Worm (Caenorhabditis elegans) whole organism, young adult: ENCODE results near the gene irld-7.
"Not testable (repeated sequence)": the region's sequence is repeated elsewhere in the genome, so short reads cannot be mapped to it uniquely, and the experiment has no call there.

ENCODE experiments used
- B0019.2 ChIP-seq: fragments of 200-800 bp; sonication (Bioruptor generic); conservative IDR thresholded peaks from 2 replicates; pipeline ENCODE4 v1.3.6; 2022; ENCODE audit warnings: missing genetic modification reagents, missing genetic modification characterization, missing compliant biosample characterization
- B0035.1 ChIP-seq: sonication (generic microtip); optimal IDR thresholded peaks from 2 replicates; lab custom pipeline; 2016; ENCODE audit warnings: missing genetic modification characterization, mild to moderate bottlenecking, missing compliant biosample characterization, missing genotype, missing genetic modification reagents
- D2030.7 ChIP-seq: fragments of 200-800 bp; sonication (Bioruptor generic); IDR thresholded peaks from 2 replicates; pipeline ENCODE4 v1.3.6; 2022; ENCODE audit warnings: missing genetic modification reagents, missing genetic modification characterization, missing compliant biosample characterization
- F10E7.11 ChIP-seq: sonication (generic microtip); optimal IDR thresholded peaks from 2 replicates; lab custom pipeline; 2017; ENCODE audit warnings: mild to moderate bottlenecking, missing genetic modification characterization, moderate library complexity, missing compliant biosample characterization
- F49E8.2 ChIP-seq: sonication (generic microtip); optimal IDR thresholded peaks from 3 replicates; lab custom pipeline; 2017; ENCODE audit warnings: missing genetic modification characterization, mild to moderate bottlenecking, missing compliant biosample characterization, antibody characterized with exemption, moderate library complexity; ENCODE audit not compliant: insufficient read depth
- Y67H2A.10 ChIP-seq: fragments of 200-800 bp; sonication (Bioruptor generic); conservative IDR thresholded peaks from 2 replicates; pipeline ENCODE4 v1.3.6; 2022; ENCODE audit warnings: missing genetic modification reagents, missing genetic modification characterization, missing compliant biosample characterization
- ama-1 ChIP-seq, 3 experiments: fragments of 150-350 bp in 1 of 3; sonication (generic microtip) in 2 of 3; optimal IDR thresholded peaks; 2 replicates each; lab custom pipeline; 2014 to 2018; ENCODE audit warnings: missing biosample characterization in 2 of 3, missing genetic modification characterization in 2 of 3, missing genetic modification reagents in 2 of 3
- athp-1 ChIP-seq: sonication (generic microtip); optimal IDR thresholded peaks from 2 replicates; lab custom pipeline; 2017; ENCODE audit warnings: mild to moderate bottlenecking, missing genetic modification characterization, missing compliant biosample characterization
- attf-5 ChIP-seq: fragments of 200-800 bp; sonication (Bioruptor generic); optimal IDR thresholded peaks from 2 replicates; lab custom pipeline; 2018; ENCODE audit warnings: mild to moderate bottlenecking, missing genetic modification characterization, missing compliant biosample characterization
- cebp-1 ChIP-seq, 2 experiments: fragments of 200-800 bp in 1 of 2; sonication (Bioruptor generic) in 1 of 2; sonication (generic microtip) in 1 of 2; IDR thresholded peaks in 1 of 2; optimal IDR thresholded peaks in 1 of 2; 2 replicates each; pipeline versions ENCODE4 v1.3.6 to Lab custom; 2017 to 2022; ENCODE audit warnings: missing compliant biosample characterization in 2 of 2, missing genetic modification characterization in 2 of 2, mild to moderate bottlenecking in 1 of 2, missing genetic modification reagents in 1 of 2, moderate library complexity in 1 of 2
- ceh-40 ChIP-seq: fragments of 200-800 bp; sonication (Bioruptor generic); IDR thresholded peaks from 2 replicates; pipeline ENCODE4 v1.3.6; 2022; ENCODE audit warnings: missing genetic modification characterization, missing compliant biosample characterization
- ceh-79 ChIP-seq: sonication (generic microtip); optimal IDR thresholded peaks from 2 replicates; lab custom pipeline; 2017; ENCODE audit warnings: mild to moderate bottlenecking, missing genetic modification characterization, missing compliant biosample characterization
- ceh-91 ChIP-seq: fragments of 200-800 bp; sonication (Bioruptor generic); IDR thresholded peaks from 2 replicates; pipeline ENCODE4 v1.3.6; 2022; ENCODE audit warnings: missing genetic modification reagents, missing genetic modification characterization, missing compliant biosample characterization
- dpff-1 ChIP-seq: sonication (generic microtip); optimal IDR thresholded peaks from 2 replicates; lab custom pipeline; 2017; ENCODE audit warnings: mild to moderate bottlenecking, missing genetic modification characterization, missing compliant biosample characterization
- ets-4 ChIP-seq: fragments of 200-800 bp; sonication (Bioruptor generic); optimal IDR thresholded peaks from 2 replicates; lab custom pipeline; 2018; ENCODE audit warnings: mild to moderate bottlenecking, missing genetic modification characterization, missing compliant biosample characterization
- fkh-3 ChIP-seq: sonication (generic microtip); optimal IDR thresholded peaks from 2 replicates; lab custom pipeline; 2016; ENCODE audit warnings: mild to moderate bottlenecking, missing genetic modification characterization, missing compliant biosample characterization
- hlh-26 ChIP-seq: fragments of 200-800 bp; sonication (Bioruptor generic); conservative IDR thresholded peaks from 2 replicates; pipeline ENCODE4 v1.3.6; 2022; ENCODE audit warnings: missing genetic modification reagents, missing genetic modification characterization, missing compliant biosample characterization
- lag-1 ChIP-seq: fragments of 200-800 bp; sonication (Bioruptor generic); IDR thresholded peaks from 2 replicates; pipeline ENCODE4 v1.3.6; 2022; ENCODE audit warnings: missing genetic modification reagents, missing genetic modification characterization, missing compliant biosample characterization
- let-526 ChIP-seq: fragments of 200-800 bp; sonication (Bioruptor generic); IDR thresholded peaks from 2 replicates; pipeline ENCODE4 v1.3.6; 2022; ENCODE audit warnings: missing genetic modification reagents, missing genetic modification characterization, missing compliant biosample characterization
- lin-35 ChIP-seq, 3 experiments: fragments of 150-350 bp in 2 of 3; sonication (generic microtip) in 1 of 3; optimal IDR thresholded peaks; 2 replicates each; lab custom pipeline; 2014 to 2018; ENCODE audit warnings: missing biosample characterization in 3 of 3, missing genetic modification characterization in 3 of 3, missing genetic modification reagents in 3 of 3
- lsl-1 ChIP-seq: fragments of 200-800 bp; sonication (Bioruptor generic); optimal IDR thresholded peaks from 2 replicates; lab custom pipeline; 2018; ENCODE audit warnings: mild to moderate bottlenecking, missing genetic modification characterization, moderate library complexity, missing compliant biosample characterization
- madf-6 ChIP-seq: fragments of 200-800 bp; sonication (Bioruptor generic); IDR thresholded peaks from 2 replicates; pipeline ENCODE4 v1.3.6; 2022; ENCODE audit warnings: missing genetic modification reagents, missing genetic modification characterization, missing compliant biosample characterization
- mel-28 ChIP-seq: sonication (generic microtip); optimal IDR thresholded peaks from 2 replicates; lab custom pipeline; 2016; ENCODE audit warnings: borderline replicate concordance, mild to moderate bottlenecking, missing genetic modification characterization, missing compliant biosample characterization
- nfya-1 ChIP-seq: sonication (generic microtip); optimal IDR thresholded peaks from 2 replicates; lab custom pipeline; 2017; ENCODE audit warnings: antibody characterized with exemption, missing compliant biosample characterization, missing genetic modification characterization, borderline replicate concordance; ENCODE audit not compliant: insufficient read depth
- nfya-2 ChIP-seq: fragments of 200-800 bp; sonication (Bioruptor generic); IDR thresholded peaks from 2 replicates; pipeline ENCODE4 v1.3.6; 2022; ENCODE audit warnings: missing genetic modification reagents, missing genetic modification characterization, missing compliant biosample characterization
- nfyb-1 ChIP-seq: fragments of 200-800 bp; sonication (Bioruptor generic); IDR thresholded peaks from 2 replicates; pipeline ENCODE4 v1.3.6; 2022; ENCODE audit warnings: missing genetic modification reagents, missing genetic modification characterization, missing compliant biosample characterization
- nhr-179 ChIP-seq: sonication (generic microtip); optimal IDR thresholded peaks from 2 replicates; lab custom pipeline; 2016; ENCODE audit warnings: mild to moderate bottlenecking, missing genetic modification characterization, missing compliant biosample characterization
- nhr-80 ChIP-seq: sonication (generic microtip); optimal IDR thresholded peaks from 2 replicates; lab custom pipeline; 2016; ENCODE audit warnings: missing genetic modification characterization, missing compliant biosample characterization
- pbrm-1 ChIP-seq: fragments of 200-800 bp; sonication (Bioruptor generic); IDR thresholded peaks from 2 replicates; pipeline ENCODE4 v1.3.6; 2022; ENCODE audit warnings: missing genetic modification reagents, missing genetic modification characterization, missing compliant biosample characterization
- rec-8 ChIP-seq, 2 experiments: sonication (generic microtip); optimal IDR thresholded peaks; 2 replicates each; lab custom pipeline; 2016; ENCODE audit warnings: mild to moderate bottlenecking in 2 of 2, missing genetic modification characterization in 2 of 2, missing genetic modification reagents in 2 of 2, missing genotype in 2 of 2, missing biosample characterization in 1 of 2, missing compliant biosample characterization in 1 of 2, moderate library complexity in 1 of 2
- repo-1 ChIP-seq: sonication (generic microtip); optimal IDR thresholded peaks from 2 replicates; lab custom pipeline; 2017; ENCODE audit warnings: mild to moderate bottlenecking, missing genetic modification characterization, missing compliant biosample characterization
- rpc-1 ChIP-seq, 2 experiments: fragments of 150-350 bp in 1 of 2; sonication (generic microtip) in 1 of 2; optimal IDR thresholded peaks; 2 replicates each; lab custom pipeline; 2014 to 2018; ENCODE audit warnings: missing biosample characterization in 1 of 2, missing genetic modification characterization in 1 of 2, missing genetic modification reagents in 1 of 2, missing genotype in 1 of 2
- sdz-38 ChIP-seq: sonication (generic microtip); optimal IDR thresholded peaks from 2 replicates; lab custom pipeline; 2016; ENCODE audit warnings: missing genotype, missing genetic modification characterization, missing compliant biosample characterization
- snpc-1.1 ChIP-seq: sonication (generic microtip); optimal IDR thresholded peaks from 2 replicates; lab custom pipeline; 2017; ENCODE audit warnings: missing genetic modification characterization, mild to moderate bottlenecking, missing compliant biosample characterization, antibody characterized with exemption, moderate library complexity, missing genotype, missing genetic modification reagents; ENCODE audit not compliant: insufficient read depth
- snpc-4 ChIP-seq, 5 experiments: fragments of 150-350 bp in 1 of 5; sonication (generic microtip) in 4 of 5; optimal IDR thresholded peaks; 2 replicates each; lab custom pipeline; 2014 to 2018; ENCODE audit warnings: missing genetic modification characterization in 5 of 5, missing biosample characterization in 3 of 5, antibody characterized with exemption in 2 of 5, mild to moderate bottlenecking in 2 of 5, missing compliant biosample characterization in 2 of 5, missing genotype in 2 of 5, moderate library complexity in 2 of 5, missing genetic modification reagents in 1 of 5
- unc-62 ChIP-seq: fragments of 150-350 bp; optimal IDR thresholded peaks from 2 replicates; lab custom pipeline; 2014; ENCODE audit warnings: missing biosample characterization, missing genetic modification reagents, missing genetic modification characterization
- ztf-22 ChIP-seq: fragments of 200-800 bp; sonication (Bioruptor generic); optimal IDR thresholded peaks from 2 replicates; lab custom pipeline; 2018; ENCODE audit warnings: mild to moderate bottlenecking, missing genetic modification characterization, moderate library complexity, missing compliant biosample characterization

The irld-7 gene

DNA sequence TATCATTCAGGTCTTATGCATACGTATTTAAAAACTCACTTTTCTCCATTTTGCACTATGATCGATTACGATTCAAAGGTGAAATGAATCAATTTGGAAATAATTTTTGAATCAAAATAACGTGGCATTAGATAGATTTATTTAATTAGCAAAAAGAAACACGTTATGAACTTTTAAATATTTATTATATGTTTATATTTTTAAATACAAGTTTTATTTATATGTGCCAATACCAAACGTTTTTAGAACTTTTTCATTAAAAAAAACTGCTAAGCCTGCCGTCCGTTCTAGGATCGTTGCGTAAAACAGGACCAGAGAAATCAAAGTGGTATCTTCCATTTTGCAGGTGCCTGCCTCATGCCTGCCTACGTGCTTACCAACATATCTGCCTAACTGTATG, 7.1 kb downstream of the irld-7 start, which contains the start of gene F38A5.6:
F38A5.6 (minus strand) TSS at position 101 of the 400 bp plus-strand sequence.
- TF ChIP-seq snpc-4 (GFP tag; optimal IDR thresholded peaks at IDR 0.05; lab: Kevin White, UChicago) (no peak), snpc-4 (tag; optimal IDR thresholded peaks at IDR 0.05; lab: Kevin White, UChicago) (no peak), lin-35 (GFP tag; optimal IDR thresholded peaks at IDR 0.05; lab: Kevin White, UChicago) (no peak), sdz-38 (tag; lab: Kevin White, UChicago) (no peak), rpc-1 (optimal IDR thresholded peaks at IDR 0.05; lab: Kevin White, UChicago) (no peak), rpc-1 (tag; optimal IDR thresholded peaks at IDR 0.05; lab: Kevin White, UChicago) (no peak)
- TF ChIP-seq, all 124 proteins: peak for 0

DNA sequence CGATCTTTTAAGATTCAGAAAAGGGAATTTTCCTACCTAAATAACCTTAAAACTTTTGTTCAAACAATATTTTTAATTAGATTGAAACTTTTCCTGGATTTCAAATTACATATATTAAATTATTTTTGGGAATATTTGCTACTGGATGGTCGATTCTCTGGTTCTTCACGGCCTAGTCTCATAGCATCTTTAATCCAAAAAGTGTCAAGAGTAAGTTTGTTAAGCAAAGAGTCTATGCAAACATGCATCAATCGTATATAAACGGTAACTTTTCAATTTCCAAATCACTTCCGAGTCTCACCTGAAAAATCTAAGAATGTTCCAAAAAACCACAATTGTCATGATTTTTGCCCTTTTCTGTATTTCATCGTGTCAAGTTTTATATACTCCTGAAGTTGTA, 7.8 kb downstream of the irld-7 start, which contains the start of gene nspb-4:
nspb-4 (plus strand) TSS at position 301 of the 400 bp plus-strand sequence.
- not testable (repeated sequence) for TF ChIP-seq ceh-40, fkh-3, nhr-179

ce11 chrIV:6598740-6599139, 8.6 kb downstream of the irld-7 start, which contains the start of gene nspb-5:
Gene nspb-5, plus strand, starts transcription at chrIV:6599040.
- not testable (repeated sequence) for TF ChIP-seq Y67H2A.10 (GFP tag; lab: Robert Waterston, UW); F49E8.2 (tag; lab: Kevin White, UChicago); pbrm-1 (GFP tag; lab: Robert Waterston, UW)
- TF ChIP-seq, all 124 proteins: peak for 0; not testable (repeated sequence) for 124

- TF ChIP-seq ceh-79 (tag; lab: Kevin White, UChicago) (no peak), ceh-91 (no peak), nfyb-1 (GFP tag; lab: Robert Waterston, UW) (no peak), let-526 (no peak), rec-8 (tag; optimal IDR thresholded peaks at IDR 0.05; lab: Kevin White, UChicago) (no peak), nfya-1 (tag; lab: Kevin White, UChicago) (no peak), unc-62 (no peak), F10E7.11 (no peak), B0019.2 (GFP tag; lab: Robert Waterston, UW) (no peak), attf-5 (GFP tag; lab: Kevin White, UChicago) (no peak), mel-28 (tag; lab: Kevin White, UChicago) (no peak), lsl-1 (GFP tag; lab: Kevin White, UChicago) (no peak), ztf-22 (GFP tag; lab: Kevin White, UChicago) (no peak), cebp-1 (GFP tag; IDR thresholded peaks at IDR 0.05; lab: Robert Waterston, UW) (no peak), cebp-1 (tag; optimal IDR thresholded peaks at IDR 0.05; lab: Kevin White, UChicago) (no peak), ama-1 (optimal IDR thresholded peaks at IDR 0.05; lab: Kevin White, UChicago) (no peak), ama-1 (GFP tag; optimal IDR thresholded peaks at IDR 0.05; lab: Kevin White, UChicago) (no peak), snpc-1.1 (tag; lab: Kevin White, UChicago) (no peak), fkh-3 (no peak)
- TF ChIP-seq, all 124 proteins: peak for 0
Observed at ce11 chrIV:6599447-6599846, 9.3 kb downstream of the irld-7 start, which contains the start of gene F38A5.8. Gene F38A5.8, plus strand, starts transcription at chrIV:6599747.

DNA sequence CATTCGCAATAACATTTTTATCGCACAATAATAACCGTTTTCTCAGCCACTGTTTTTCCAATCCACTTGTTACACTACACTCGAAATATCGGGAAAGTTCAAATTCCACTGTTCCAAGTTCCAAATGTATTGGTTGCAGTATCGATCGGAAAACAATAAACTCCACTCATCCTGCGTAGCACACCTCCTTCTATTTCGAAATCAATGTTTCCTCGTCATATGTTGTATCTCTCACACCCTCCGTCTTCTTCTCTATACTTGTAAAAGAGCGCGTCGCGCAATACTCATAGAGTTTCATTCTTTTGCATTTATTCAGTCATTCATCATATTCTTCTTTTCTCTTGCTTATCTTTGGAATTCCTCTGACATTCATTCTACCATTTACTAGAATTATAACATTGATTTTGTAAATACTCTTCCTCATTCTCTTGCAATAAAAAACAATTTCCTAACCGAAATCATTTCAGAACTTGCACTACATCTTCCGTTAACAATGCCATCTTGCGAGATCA, 11.1 kb downstream of the irld-7 start, which contains the start of gene sup-36:
sup-36 (plus strand) TSS at position 462 of the 512 bp plus-strand sequence.
- no peak for TF ChIP-seq madf-6 (GFP tag; lab: Robert Waterston, UW)
- TF ChIP-seq repo-1 (tag; lab: Kevin White, UChicago) = no peak
- no peak for TF ChIP-seq let-526
- TF ChIP-seq rec-8 (tag; optimal IDR thresholded peaks at IDR 0.05; lab: Kevin White, UChicago) = no peak
- no peak for TF ChIP-seq ets-4 (GFP tag; lab: Kevin White, UChicago)
- no peak for TF ChIP-seq Y67H2A.10 (GFP tag; lab: Robert Waterston, UW)
- no peak for TF ChIP-seq snpc-1.1 (tag; lab: Kevin White, UChicago)
- TF ChIP-seq athp-1 (tag; lab: Kevin White, UChicago) = no peak
- TF ChIP-seq lag-1 (GFP tag; lab: Robert Waterston, UW) = no peak
- no peak for TF ChIP-seq D2030.7 (GFP tag; lab: Robert Waterston, UW)
- peak; percentile 84 for TF ChIP-seq cebp-1 (GFP tag; IDR thresholded peaks at IDR 0.05; lab: Robert Waterston, UW)
- TF ChIP-seq cebp-1 (tag; optimal IDR thresholded peaks at IDR 0.05; lab: Kevin White, UChicago) = peak; percentile 90
- TF ChIP-seq B0035.1 (tag; lab: Kevin White, UChicago) = no peak
- peak; percentile 46 for TF ChIP-seq attf-5 (GFP tag; lab: Kevin White, UChicago)
- TF ChIP-seq dpff-1 (tag; lab: Kevin White, UChicago) = no peak
- TF ChIP-seq nfya-2 (GFP tag; lab: Robert Waterston, UW) = no peak
- no peak for TF ChIP-seq hlh-26 (GFP tag; lab: Robert Waterston, UW)
- peak; percentile 31 for TF ChIP-seq nhr-80 (tag; lab: Kevin White, UChicago)
